Worm (Caenorhabditis elegans) whole organism, L4 larva: ENCODE measurements around the gene C50F4.10.

Experiments used
- dmd-6 ChIP-seq: fragments of 200-800 bp; sonication (Bioruptor generic); IDR thresholded peaks from 2 replicates; pipeline ENCODE4 v1.3.6; 2022; ENCODE audit warnings: missing genetic modification reagents, missing genetic modification characterization, missing compliant biosample characterization
- dmd-8 ChIP-seq: fragments of 200-800 bp; sonication (Bioruptor generic); IDR thresholded peaks from 2 replicates; pipeline ENCODE4 v1.3.6; 2022; ENCODE audit warnings: missing genetic modification characterization, missing compliant biosample characterization
- egl-27 ChIP-seq: sonication (generic microtip); optimal IDR thresholded peaks from 3 replicates; lab custom pipeline; 2017; ENCODE audit warnings: missing biosample characterization, missing genetic modification reagents, missing genetic modification characterization
- pha-4 ChIP-seq, 2 experiments: fragments of 150-350 bp in 1 of 2; fragments of 200-800 bp in 1 of 2; sonication (Bioruptor generic) in 1 of 2; IDR thresholded peaks in 1 of 2; optimal IDR thresholded peaks in 1 of 2; 2 replicates each; pipeline versions ENCODE4 v1.3.6 to Lab custom; 2014 to 2022; ENCODE audit warnings: missing genetic modification characterization in 2 of 2, missing genetic modification reagents in 2 of 2, missing biosample characterization in 1 of 2, missing compliant biosample characterization in 1 of 2
- vab-7 ChIP-seq: fragments of 200-800 bp; sonication (Bioruptor generic); IDR thresholded peaks from 2 replicates; pipeline ENCODE4 v1.3.6; 2022; ENCODE audit warnings: missing genetic modification reagents, missing genetic modification characterization, missing compliant biosample characterization

DNA sequence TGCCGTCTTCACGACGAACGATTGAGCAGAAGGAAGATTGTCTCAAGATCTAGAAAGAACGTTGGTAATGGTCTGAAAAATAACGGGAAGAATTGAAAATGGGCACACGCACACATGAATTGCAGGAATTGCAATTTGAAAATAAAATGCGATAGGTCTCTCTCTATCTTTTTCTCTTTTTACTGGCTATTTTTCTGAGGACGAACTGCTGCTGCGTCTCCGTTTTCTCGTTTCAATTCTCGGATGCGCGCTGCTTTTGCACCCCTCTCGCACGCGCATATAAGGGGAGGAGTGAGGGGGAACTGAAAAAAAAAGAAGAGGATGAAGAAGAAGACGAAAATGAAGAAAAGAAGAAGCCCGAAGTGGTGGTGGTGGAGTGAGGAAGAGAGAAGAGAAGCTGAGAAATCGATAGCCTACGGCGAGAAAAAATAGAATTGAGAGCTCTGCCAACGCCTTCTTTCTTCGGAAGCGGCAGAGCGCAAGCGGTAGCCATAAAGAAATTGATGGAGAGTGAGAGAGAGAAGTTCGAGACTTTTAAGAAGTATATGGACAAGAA lies 30.3 kb upstream of the C50F4.10 start, which contains the start of gene rgef-1:
- 0 out of 2 replicates have a peak, but pooled peaks have one; percentile 14 for TF ChIP-seq dmd-6 (GFP tag; lab: Robert Waterston, UW)
- TF ChIP-seq egl-27: no peak
- TF ChIP-seq pha-4 (GFP tag; IDR thresholded peaks at IDR 0.05; lab: Robert Waterston, UW): no peak
- no peak for TF ChIP-seq pha-4 (tag; optimal IDR thresholded peaks at IDR 0.05; lab: Kevin White, UChicago)
- TF ChIP-seq dmd-8: no peak
- TF ChIP-seq vab-7: no peak
